Worm (Caenorhabditis elegans): Measurements from ENCODE around the gene fox-1.
A peak's percentile ranks its signal among the peaks of the same experiment; 100 is the strongest.

fox-1 gene

ce11 chrX:2488526-2489098 is 28.9 kb upstream of the fox-1 start, which contains the start of gene hid-1 (continued):
- no peak for TF ChIP-seq efl-1 (optimal IDR thresholded peaks at IDR 0.05)
- no peak for TF ChIP-seq efl-1 (GFP tag; optimal IDR thresholded peaks at IDR 0.05 in 1 of 2)
- TF ChIP-seq alr-1 (tag; optimal IDR thresholded peaks at IDR 0.05; ENCODE audit: borderline replicate concordance): no peak
- no peak for TF ChIP-seq nhr-12 (tag; optimal IDR thresholded peaks at IDR 0.05)
- TF ChIP-seq lin-15B (tag; optimal IDR thresholded peaks at IDR 0.05): no peak
- TF ChIP-seq unc-86 (tag; optimal IDR thresholded peaks at IDR 0.05): peak; percentile 51
- TF ChIP-seq fkh-10 (GFP tag; optimal IDR thresholded peaks at IDR 0.05): peak; percentile 11
- no peak for TF ChIP-seq pqm-1 (tag; optimal IDR thresholded peaks at IDR 0.05)
- TF ChIP-seq xbp-1 (tag; optimal IDR thresholded peaks at IDR 0.05): peak; percentile 4
- TF ChIP-seq lin-13 (GFP tag; optimal IDR thresholded peaks at IDR 0.05): no peak
- TF ChIP-seq lin-35 (GFP tag; optimal IDR thresholded peaks at IDR 0.05): no peak
- TF ChIP-seq blmp-1 (tag; optimal IDR thresholded peaks at IDR 0.05): no peak
- no peak for TF ChIP-seq C04F5.9 (tag; optimal IDR thresholded peaks at IDR 0.05)
- TF ChIP-seq aha-1 (tag; optimal IDR thresholded peaks at IDR 0.05): no peak
- TF ChIP-seq vab-15 (tag; optimal IDR thresholded peaks at IDR 0.05): no peak
- TF ChIP-seq fkh-4 (tag; optimal IDR thresholded peaks at IDR 0.05; ENCODE audit: borderline replicate concordance): no peak
- TF ChIP-seq C16A3.4 (tag; optimal IDR thresholded peaks at IDR 0.05): no peak
- no peak for TF ChIP-seq sptf-1 (tag; optimal IDR thresholded peaks at IDR 0.05)
- TF ChIP-seq nhr-76 (tag; optimal IDR thresholded peaks at IDR 0.05): no peak
- no peak for TF ChIP-seq mep-1 (tag; optimal IDR thresholded peaks at IDR 0.05)
- TF ChIP-seq nhr-71 (tag; optimal IDR thresholded peaks at IDR 0.05): peak; percentile 30
- no peak for TF ChIP-seq ets-5 (GFP tag; IDR thresholded peaks at IDR 0.05)
- TF ChIP-seq ceh-63 (GFP tag; optimal IDR thresholded peaks at IDR 0.05): no peak
- no peak for TF ChIP-seq nhr-11 (tag; optimal IDR thresholded peaks at IDR 0.05)
- TF ChIP-seq lin-39 (tag; optimal IDR thresholded peaks at IDR 0.05): no peak
- TF ChIP-seq unc-62 (GFP tag; optimal IDR thresholded peaks at IDR 0.05): no peak
- TF ChIP-seq pag-3 (tag; optimal IDR thresholded peaks at IDR 0.05; ENCODE audit: borderline replicate concordance, insufficient read depth): no peak
- no peak for TF ChIP-seq elt-2 (tag; optimal IDR thresholded peaks at IDR 0.05)
- no peak for TF ChIP-seq snpc-4 (tag; optimal IDR thresholded peaks at IDR 0.05)
- no peak for TF ChIP-seq mab-9 (GFP tag; IDR thresholded peaks at IDR 0.05)
- no peak for TF ChIP-seq isw-1 (GFP tag; IDR thresholded peaks at IDR 0.05)
- TF ChIP-seq tlp-1 (tag; optimal IDR thresholded peaks at IDR 0.05): no peak
- no peak for TF ChIP-seq nhr-84 (tag; optimal IDR thresholded peaks at IDR 0.05)

ce11 chrX:2483078-2483477 is 23.4 kb upstream of the fox-1 start, which contains the start of gene K02E10.4:
Gene K02E10.4 (plus strand): TSS chrX:2483263.
- TF ChIP-seq ztf-4 (tag; optimal IDR thresholded peaks at IDR 0.05) (no peak), elt-3 (tag; optimal IDR thresholded peaks at IDR 0.05) (peak in 1 of 6 experiments; percentile 9), blmp-1 (tag; optimal IDR thresholded peaks at IDR 0.05) (peak; percentile 95), lin-39 (tag; optimal IDR thresholded peaks at IDR 0.05) (no peak)

ce11 chrX:2482622-2483021 is 22.9 kb upstream of the fox-1 start, which contains the start of gene K02E10.6:
Gene K02E10.6 (minus strand): TSS chrX:2482770.
- TF ChIP-seq lin-15B (tag; optimal IDR thresholded peaks at IDR 0.05): no peak
- peak in 1 of 2 experiments; percentile 23 for TF ChIP-seq lin-35 (GFP tag; optimal IDR thresholded peaks at IDR 0.05)
- TF ChIP-seq elt-2 (tag; optimal IDR thresholded peaks at IDR 0.05): peak; percentile 14

- no peak for TF ChIP-seq lin-14 (GFP tag; optimal IDR thresholded peaks at IDR 0.05)
- no peak for TF ChIP-seq hlh-17 (GFP tag; optimal IDR thresholded peaks at IDR 0.05; ENCODE audit: borderline replicate concordance)
- no peak for TF ChIP-seq mdl-1 (tag; optimal IDR thresholded peaks at IDR 0.05)
- no peak for TF ChIP-seq lin-13 (GFP tag; optimal IDR thresholded peaks at IDR 0.05)
- no peak for TF ChIP-seq nhr-12 (tag; optimal IDR thresholded peaks at IDR 0.05)
- no peak for TF ChIP-seq swsn-7 (tag; optimal IDR thresholded peaks at IDR 0.05)
- no peak for TF ChIP-seq nhr-28 (tag; optimal IDR thresholded peaks at IDR 0.05)
- TF ChIP-seq fkh-4 (tag; optimal IDR thresholded peaks at IDR 0.05; ENCODE audit: borderline replicate concordance): no peak
- no peak for TF ChIP-seq fkh-8 (tag; optimal IDR thresholded peaks at IDR 0.05)
- no peak for TF ChIP-seq C34B4.2 (tag; optimal IDR thresholded peaks at IDR 0.05)
- no peak for TF ChIP-seq ama-1 (optimal IDR thresholded peaks at IDR 0.05)
- no peak for TF ChIP-seq mep-1 (tag; optimal IDR thresholded peaks at IDR 0.05)
- TF ChIP-seq nhr-47 (tag; optimal IDR thresholded peaks at IDR 0.05): no peak
- no peak for TF ChIP-seq ceh-88 (GFP tag; IDR thresholded peaks at IDR 0.05)
Measured at ce11 chrX:2478823-2479222, 19.1 kb upstream of the fox-1 start, which contains the start of gene K02E10.5. Gene K02E10.5 (minus strand): TSS chrX:2478923.

Data from whole organism, L1 larva.